Worm (Caenorhabditis elegans) whole organism, L4 larva: ENCODE data around the gene col-156.

Experiments used
- F26F4.8 ChIP-seq: fragments of 200-800 bp; sonication (Bioruptor generic); conservative IDR thresholded peaks from 2 replicates; pipeline ENCODE4 v1.3.6; 2022; ENCODE audit warnings: missing genetic modification characterization, missing compliant biosample characterization
- F37D6.2 ChIP-seq: sonication (generic microtip); optimal IDR thresholded peaks from 2 replicates; lab custom pipeline; 2016; ENCODE audit warnings: mild to moderate bottlenecking, missing genetic modification characterization, missing compliant biosample characterization
- R02D3.7 ChIP-seq: fragments of 150-350 bp; sonication (generic microtip); optimal IDR thresholded peaks from 3 replicates; lab custom pipeline; 2014; ENCODE audit warnings: missing biosample characterization, missing genetic modification characterization
- Y48G9A.11 ChIP-seq: fragments of 200-800 bp; sonication (Bioruptor generic); IDR thresholded peaks from 2 replicates; pipeline ENCODE4 v1.3.6; 2022; ENCODE audit warnings: missing genetic modification reagents, missing genetic modification characterization, missing compliant biosample characterization
- ZK546.5 ChIP-seq, 2 experiments: sonication (generic microtip); optimal IDR thresholded peaks; 2 replicates each; lab custom pipeline; 2017; ENCODE audit warnings: missing biosample characterization in 2 of 2, missing genetic modification characterization in 2 of 2
- aha-1 ChIP-seq: fragments of 150-350 bp; peaks from one replicate; lab custom pipeline; 2014; ENCODE audit warnings: missing biosample characterization, missing genetic modification characterization
- attf-4 ChIP-seq: sonication (generic microtip); optimal IDR thresholded peaks from 3 replicates; lab custom pipeline; 2017; ENCODE audit warnings: missing biosample characterization, missing genetic modification characterization
- ceh-44 ChIP-seq: fragments of 200-800 bp; sonication (Bioruptor generic); IDR thresholded peaks from 2 replicates; pipeline ENCODE4 v1.3.6; 2022; ENCODE audit warnings: missing genetic modification reagents, missing genetic modification characterization, missing compliant biosample characterization
- ceh-62 ChIP-seq: sonication (generic microtip); optimal IDR thresholded peaks from 2 replicates; lab custom pipeline; 2017; ENCODE audit warnings: missing biosample characterization, missing genetic modification characterization
- ceh-82 ChIP-seq: sonication (generic microtip); optimal IDR thresholded peaks from 2 replicates; lab custom pipeline; 2017; ENCODE audit warnings: missing biosample characterization, missing genetic modification characterization
- cey-2 ChIP-seq: sonication (generic microtip); optimal IDR thresholded peaks from 3 replicates; lab custom pipeline; 2017; ENCODE audit warnings: missing genetic modification characterization, mild to moderate bottlenecking, missing compliant biosample characterization, antibody characterized with exemption, borderline replicate concordance; ENCODE audit not compliant: insufficient read depth
- ctbp-1 ChIP-seq: fragments of 200-800 bp; sonication (Bioruptor generic); IDR thresholded peaks from 2 replicates; pipeline ENCODE4 v1.3.6; 2022; ENCODE audit warnings: missing genetic modification reagents, missing genetic modification characterization, missing compliant biosample characterization
- daf-12 ChIP-seq: fragments of 150-350 bp; optimal IDR thresholded peaks from 2 replicates; lab custom pipeline; 2014; ENCODE audit warnings: missing biosample characterization, missing genetic modification reagents, missing genetic modification characterization
- daf-16 ChIP-seq, 3 experiments: sonication (generic microtip); optimal IDR thresholded peaks; 2 replicates each; lab custom pipeline; 2016 to 2017; ENCODE audit warnings: missing genetic modification characterization in 3 of 3, missing genetic modification reagents in 3 of 3, mild to moderate bottlenecking in 2 of 3, missing compliant biosample characterization in 2 of 3, missing biosample characterization in 1 of 3, moderate library complexity in 1 of 3
- daf-8 ChIP-seq: fragments of 200-800 bp; sonication (Bioruptor generic); IDR thresholded peaks from 2 replicates; pipeline ENCODE4 v1.3.6; 2022; ENCODE audit warnings: missing genetic modification characterization, missing compliant biosample characterization
- dmd-8 ChIP-seq: fragments of 200-800 bp; sonication (Bioruptor generic); IDR thresholded peaks from 2 replicates; pipeline ENCODE4 v1.3.6; 2022; ENCODE audit warnings: missing genetic modification characterization, missing compliant biosample characterization
- duxl-1 ChIP-seq: sonication (generic microtip); optimal IDR thresholded peaks from 2 replicates; lab custom pipeline; 2016; ENCODE audit warnings: mild to moderate bottlenecking, missing genetic modification characterization, moderate library complexity, missing compliant biosample characterization; ENCODE audit not compliant: poor library complexity
- fos-1 ChIP-seq: fragments of 150-350 bp; optimal IDR thresholded peaks from 2 replicates; lab custom pipeline; 2014; ENCODE audit warnings: missing biosample characterization, missing genetic modification characterization
- gei-8 ChIP-seq: fragments of 200-800 bp; sonication (Bioruptor generic); optimal IDR thresholded peaks from 2 replicates; lab custom pipeline; 2018; ENCODE audit warnings: mild to moderate bottlenecking, missing genetic modification characterization, missing compliant biosample characterization
- hif-1 ChIP-seq, 2 experiments: sonication (generic microtip); optimal IDR thresholded peaks; 2 replicates each; lab custom pipeline; 2016 to 2017; ENCODE audit warnings: missing compliant biosample characterization in 2 of 2, missing genetic modification characterization in 2 of 2, missing genetic modification reagents in 2 of 2, missing genotype in 2 of 2, mild to moderate bottlenecking in 1 of 2
- lin-13 ChIP-seq: fragments of 150-350 bp; optimal IDR thresholded peaks from 2 replicates; lab custom pipeline; 2014; ENCODE audit warnings: missing biosample characterization, missing genetic modification reagents, missing genetic modification characterization
- lin-15B ChIP-seq: fragments of 150-350 bp; sonication (generic microtip); optimal IDR thresholded peaks from 3 replicates; lab custom pipeline; 2014; ENCODE audit warnings: missing biosample characterization, missing genetic modification characterization
- lin-29 ChIP-seq: fragments of 200-800 bp; sonication (Bioruptor generic); IDR thresholded peaks from 2 replicates; pipeline ENCODE4 v1.3.6; 2022; ENCODE audit warnings: missing genetic modification reagents, missing genetic modification characterization, missing compliant biosample characterization
- lin-39 ChIP-seq: fragments of 150-350 bp; optimal IDR thresholded peaks from 2 replicates; lab custom pipeline; 2014; ENCODE audit warnings: missing biosample characterization, missing genetic modification reagents, missing genetic modification characterization
- lir-3 ChIP-seq: sonication (generic microtip); optimal IDR thresholded peaks from 2 replicates; lab custom pipeline; 2016; ENCODE audit warnings: mild to moderate bottlenecking, missing genetic modification characterization, missing compliant biosample characterization
- lsy-2 ChIP-seq, 2 experiments: fragments of 150-350 bp in 1 of 2; sonication (generic microtip) in 1 of 2; optimal IDR thresholded peaks; 2 replicates each; lab custom pipeline; 2014 to 2017; ENCODE audit warnings: missing biosample characterization in 2 of 2, missing genetic modification characterization in 2 of 2
- mdl-1 ChIP-seq, 2 experiments: fragments of 150-350 bp in 1 of 2; sonication (generic microtip) in 1 of 2; optimal IDR thresholded peaks; 2 replicates each; lab custom pipeline; 2014 to 2017; ENCODE audit warnings: missing biosample characterization in 2 of 2, missing genetic modification characterization in 2 of 2
- mdt-29 ChIP-seq: fragments of 200-800 bp; sonication (Bioruptor generic); IDR thresholded peaks from 2 replicates; pipeline ENCODE4 v1.3.6; 2022; ENCODE audit warnings: missing genetic modification reagents, missing genetic modification characterization, missing compliant biosample characterization
- mxl-3 ChIP-seq: fragments of 200-800 bp; sonication (Bioruptor generic); optimal IDR thresholded peaks from 2 replicates; lab custom pipeline; 2018; ENCODE audit warnings: mild to moderate bottlenecking, missing genetic modification characterization, missing compliant biosample characterization
- nhr-10 ChIP-seq: fragments of 150-350 bp; optimal IDR thresholded peaks from 2 replicates; lab custom pipeline; 2014; ENCODE audit warnings: missing biosample characterization, missing genetic modification characterization
- nhr-102 ChIP-seq: sonication (generic microtip); optimal IDR thresholded peaks from 2 replicates; lab custom pipeline; 2016; ENCODE audit warnings: mild to moderate bottlenecking, missing genetic modification characterization, moderate library complexity, missing compliant biosample characterization
- nhr-25 ChIP-seq: sonication (generic microtip); optimal IDR thresholded peaks from 2 replicates; lab custom pipeline; 2017; ENCODE audit warnings: missing genetic modification characterization, mild to moderate bottlenecking, missing compliant biosample characterization, antibody characterized with exemption, moderate library complexity, borderline replicate concordance; ENCODE audit not compliant: insufficient read depth
- nhr-28 ChIP-seq: fragments of 150-350 bp; optimal IDR thresholded peaks from 2 replicates; lab custom pipeline; 2014; ENCODE audit warnings: missing biosample characterization, missing genetic modification characterization
- nhr-41 ChIP-seq: fragments of 200-800 bp; sonication (Bioruptor generic); IDR thresholded peaks from 2 replicates; pipeline ENCODE4 v1.3.6; 2022; ENCODE audit warnings: missing genetic modification reagents, missing genetic modification characterization, missing compliant biosample characterization
- nhr-76 ChIP-seq: fragments of 150-350 bp; optimal IDR thresholded peaks from 2 replicates; lab custom pipeline; 2014; ENCODE audit warnings: missing biosample characterization, missing genetic modification characterization
- pha-4 ChIP-seq, 2 experiments: fragments of 150-350 bp in 1 of 2; fragments of 200-800 bp in 1 of 2; sonication (Bioruptor generic) in 1 of 2; IDR thresholded peaks in 1 of 2; optimal IDR thresholded peaks in 1 of 2; 2 replicates each; pipeline versions ENCODE4 v1.3.6 to Lab custom; 2014 to 2022; ENCODE audit warnings: missing genetic modification characterization in 2 of 2, missing genetic modification reagents in 2 of 2, missing biosample characterization in 1 of 2, missing compliant biosample characterization in 1 of 2
- pqm-1 ChIP-seq: sonication (generic microtip); optimal IDR thresholded peaks from 2 replicates; lab custom pipeline; 2017; ENCODE audit warnings: missing biosample characterization, missing genetic modification characterization
- set-16 ChIP-seq: fragments of 200-800 bp; sonication (Bioruptor generic); IDR thresholded peaks from 2 replicates; pipeline ENCODE4 v1.3.6; 2022; ENCODE audit warnings: missing genetic modification reagents, missing genetic modification characterization, missing compliant biosample characterization
- unc-130 ChIP-seq: sonication (generic microtip); optimal IDR thresholded peaks from 2 replicates; lab custom pipeline; 2016; ENCODE audit warnings: missing genetic modification reagents, missing genetic modification characterization, missing compliant biosample characterization
- unc-62 ChIP-seq, 3 experiments: fragments of 150-350 bp in 1 of 3; sonication (generic microtip); optimal IDR thresholded peaks in 2 of 3; peaks in 1 of 3; 1 replicate in 1 of 3; 2 replicates in 2 of 3; lab custom pipeline; 2014 to 2017; ENCODE audit warnings: missing biosample characterization in 3 of 3, missing genetic modification characterization in 3 of 3, missing genetic modification reagents in 3 of 3, missing genotype in 1 of 3
- zfp-2 ChIP-seq: sonication (generic microtip); optimal IDR thresholded peaks from 2 replicates; lab custom pipeline; 2016; ENCODE audit warnings: mild to moderate bottlenecking, missing genetic modification characterization, missing compliant biosample characterization
- zfp-3 ChIP-seq: fragments of 200-800 bp; sonication (Bioruptor generic); conservative IDR thresholded peaks from 2 replicates; pipeline ENCODE4 v1.3.6; 2022; ENCODE audit warnings: missing genetic modification reagents, missing genetic modification characterization, missing compliant biosample characterization
- ztf-11 ChIP-seq: fragments of 150-350 bp; optimal IDR thresholded peaks from 2 replicates; lab custom pipeline; 2014; ENCODE audit warnings: missing biosample characterization, missing genetic modification characterization

The col-156 gene

DNA sequence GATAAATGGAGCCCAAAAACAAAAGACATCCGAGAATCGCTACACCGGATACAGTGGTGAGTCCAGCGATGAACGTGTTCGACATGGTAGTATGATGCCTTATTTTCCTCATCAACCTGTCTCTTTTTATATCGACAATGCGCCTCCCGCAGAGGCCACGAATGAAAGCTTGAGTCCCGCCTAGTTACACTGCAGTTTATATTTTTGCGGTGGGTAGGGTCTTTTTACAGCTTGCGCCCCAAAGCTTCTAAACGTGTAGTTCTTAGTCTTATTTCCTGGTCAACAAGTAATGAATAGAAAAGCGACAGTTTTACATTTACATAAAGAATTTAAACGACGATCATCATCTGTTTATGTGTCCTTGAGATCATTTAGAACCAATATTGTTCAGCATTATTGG lies at the start of gene col-156:
Gene col-156, minus strand, starts transcription at position 101 of the 400 bp plus-strand sequence.
- TF ChIP-seq mxl-3 (GFP tag; lab: Kevin White, UChicago) (no peak), R02D3.7 (tag; lab: Kevin White, UChicago) (no peak), lir-3 (no peak), zfp-3 (no peak), aha-1 (tag; lab: Kevin White, UChicago) (peak; percentile 12)

DNA sequence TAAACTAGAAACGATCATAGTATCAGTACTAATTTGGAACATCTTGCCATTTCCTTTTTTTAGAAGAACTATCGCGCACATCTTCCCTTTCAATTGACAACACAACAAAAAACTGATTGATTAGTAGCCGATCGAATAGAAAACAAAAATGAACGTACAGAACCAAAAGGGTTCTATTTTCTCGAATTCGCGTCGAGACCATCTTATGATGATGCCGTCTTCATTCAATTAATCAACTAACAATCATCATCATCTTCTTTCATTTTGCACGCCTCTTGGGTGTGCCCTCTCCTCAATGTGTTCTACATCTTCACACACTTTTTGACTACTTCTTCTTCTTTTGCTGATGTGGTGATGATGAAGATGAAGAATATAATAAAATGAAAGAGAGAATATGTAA lies 49.6 kb upstream of the col-156 start:
- TF ChIP-seq nhr-41 (no peak), gei-8 (GFP tag; lab: Kevin White, UChicago) (no peak), daf-16 (GFP tag; optimal IDR thresholded peaks at IDR 0.05; lab: Kevin White, UChicago) (no peak), daf-16 (tag; optimal IDR thresholded peaks at IDR 0.05; lab: Kevin White, UChicago) (no peak), nhr-25 (tag; lab: Kevin White, UChicago) (no peak), ceh-62 (tag; lab: Kevin White, UChicago) (no peak), ctbp-1 (GFP tag; lab: Robert Waterston, UW) (no peak), Y48G9A.11 (no peak), F37D6.2 (tag; lab: Kevin White, UChicago) (no peak), lin-15B (tag; lab: Kevin White, UChicago) (no peak), mdt-29 (GFP tag; lab: Robert Waterston, UW) (no peak), daf-8 (GFP tag; lab: Robert Waterston, UW) (no peak), lin-39 (no peak), R02D3.7 (tag; lab: Kevin White, UChicago) (no peak), F26F4.8 (no peak), lin-29 (GFP tag; lab: Robert Waterston, UW) (no peak), nhr-10 (tag; lab: Kevin White, UChicago) (no peak), ZK546.5 (tag; optimal IDR thresholded peaks at IDR 0.05; lab: Kevin White, UChicago) (no peak), nhr-28 (tag; lab: Kevin White, UChicago) (peak; percentile 22), pha-4 (GFP tag; IDR thresholded peaks at IDR 0.05; lab: Robert Waterston, UW) (no peak), pha-4 (tag; optimal IDR thresholded peaks at IDR 0.05; lab: Kevin White, UChicago) (no peak), set-16 (GFP tag; lab: Robert Waterston, UW) (no peak), zfp-2 (tag; lab: Kevin White, UChicago) (no peak), mxl-3 (GFP tag; lab: Kevin White, UChicago) (peak; percentile 9), dmd-8 (no peak), fos-1 (no peak), duxl-1 (tag; lab: Kevin White, UChicago) (no peak), unc-62 (GFP tag; optimal IDR thresholded peaks at IDR 0.05 in 1 of 2; lab: Kevin White, UChicago) (peak in 1 of 2 experiments; percentile 92), unc-62 (tag; optimal IDR thresholded peaks at IDR 0.05; lab: Kevin White, UChicago) (no peak)
- TF ChIP-seq, all 104 proteins: peak for 3

DNA sequence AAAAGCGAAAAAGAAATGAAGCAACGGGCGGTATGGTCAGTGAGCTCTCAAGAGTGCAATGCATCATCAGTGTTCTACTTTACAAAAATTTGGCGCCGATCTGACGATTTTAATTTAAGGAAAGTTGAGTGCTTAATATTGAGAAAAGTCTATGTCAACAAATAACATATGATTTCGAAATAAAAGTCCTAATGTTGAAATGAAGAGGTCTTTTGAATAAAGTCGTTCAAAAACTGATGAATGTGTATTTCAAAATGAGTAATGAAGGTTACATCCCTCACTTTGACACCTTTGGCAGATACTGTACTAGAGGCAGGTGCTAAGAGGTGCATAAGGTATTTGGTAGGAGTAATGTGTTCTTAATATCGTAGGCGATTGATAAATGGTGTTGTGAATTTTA lies 47.3 kb upstream of the col-156 start:
- TF ChIP-seq ceh-44: no peak
- TF ChIP-seq unc-62 (GFP tag; optimal IDR thresholded peaks at IDR 0.05 in 1 of 2; lab: Kevin White, UChicago): peak in 1 of 2 experiments; percentile 92
- TF ChIP-seq unc-62 (tag; optimal IDR thresholded peaks at IDR 0.05; lab: Kevin White, UChicago): no peak

DNA sequence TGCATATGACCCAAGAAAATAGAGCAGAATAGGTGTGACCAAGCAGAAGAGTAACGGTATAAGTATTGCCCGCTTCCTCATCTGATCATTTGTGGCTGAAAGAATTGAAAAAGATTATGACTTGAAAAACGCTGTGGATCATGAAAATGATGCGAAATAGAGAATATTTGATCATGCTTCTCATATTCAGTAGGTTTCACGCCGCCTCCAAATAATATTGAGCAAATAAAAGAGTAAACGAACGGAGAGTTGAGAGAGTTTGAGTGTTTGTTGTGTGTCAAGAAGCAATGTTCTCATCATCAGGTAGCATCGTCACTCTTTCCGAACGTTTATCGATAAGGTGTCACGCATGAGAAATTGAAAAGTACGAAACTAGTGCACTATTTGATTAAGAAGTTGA lies 46.1 kb upstream of the col-156 start, which contains the start of gene htrl-1:
Gene htrl-1, minus strand, starts transcription at position 101 of the 400 bp plus-strand sequence.
- TF ChIP-seq hif-1 (tag; optimal IDR thresholded peaks at IDR 0.05; lab: Kevin White, UChicago) (no peak), fos-1 (no peak), mdl-1 (tag; optimal IDR thresholded peaks at IDR 0.05; lab: Kevin White, UChicago) (no peak), lin-13 (GFP tag; lab: Kevin White, UChicago) (no peak), unc-130 (no peak), attf-4 (tag; lab: Kevin White, UChicago) (no peak), ztf-11 (tag; lab: Kevin White, UChicago) (no peak), nhr-76 (tag; lab: Kevin White, UChicago) (no peak), pqm-1 (tag; lab: Kevin White, UChicago) (no peak), nhr-102 (tag; lab: Kevin White, UChicago) (no peak), daf-12 (no peak), ceh-82 (tag; lab: Kevin White, UChicago) (no peak), lsy-2 (tag; optimal IDR thresholded peaks at IDR 0.05; lab: Kevin White, UChicago) (no peak), F26F4.8 (no peak), pha-4 (GFP tag; IDR thresholded peaks at IDR 0.05; lab: Robert Waterston, UW) (no peak), pha-4 (tag; optimal IDR thresholded peaks at IDR 0.05; lab: Kevin White, UChicago) (no peak), ctbp-1 (GFP tag; lab: Robert Waterston, UW) (no peak), mdt-29 (GFP tag; lab: Robert Waterston, UW) (no peak), cey-2 (no peak)
